Worm (Caenorhabditis elegans) whole organism, L4/young adult: ENCODE data around the gene Y39G8C.2.

ENCODE experiments used
- dao-5 ChIP-seq: sonication (generic microtip); optimal IDR thresholded peaks from 2 replicates; lab custom pipeline; 2016; ENCODE audit warnings: missing genotype, missing genetic modification characterization, moderate library complexity, missing compliant biosample characterization
- him-1 ChIP-seq: sonication (generic microtip); optimal IDR thresholded peaks from 2 replicates; lab custom pipeline; 2016; ENCODE audit warnings: missing genotype, missing genetic modification reagents, missing genetic modification characterization, missing compliant biosample characterization

DNA sequence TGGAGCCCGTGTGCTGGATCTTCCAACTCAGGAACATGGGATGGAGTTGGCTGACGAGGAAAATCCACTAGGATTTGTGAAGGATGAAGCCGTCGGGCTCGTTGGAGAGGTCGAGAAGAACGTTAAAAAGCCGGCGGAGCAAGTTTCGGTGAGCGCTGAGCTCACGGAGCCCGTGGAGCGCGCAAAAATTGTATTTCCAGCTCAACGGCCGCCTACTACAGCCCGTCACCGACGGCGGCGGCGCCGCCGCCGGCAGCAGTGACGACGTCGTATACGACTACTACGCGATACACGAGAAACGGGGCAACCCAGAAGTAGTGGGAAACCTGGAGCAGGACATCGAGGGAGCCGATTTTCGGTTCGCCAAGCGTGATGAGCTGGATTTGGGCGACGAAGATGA lies 36.5 kb downstream of the Y39G8C.2 start:
- TF ChIP-seq him-1 (tag; lab: Kevin White, UChicago) (no peak), dao-5 (no peak)
